Worm (Caenorhabditis elegans) whole organism, late embryonic: ENCODE measurements around the gene acs-20.
A peak's percentile ranks its signal among the peaks of the same experiment; 100 is the strongest.

ENCODE experiments used
- C38D4.7 ChIP-seq: fragments of 200-800 bp; sonication (Bioruptor generic); optimal IDR thresholded peaks from 2 replicates; lab custom pipeline; 2018; ENCODE audit warnings: mild to moderate bottlenecking, missing genetic modification characterization, moderate library complexity, missing compliant biosample characterization
- K09A11.1 ChIP-seq: sonication (generic microtip); optimal IDR thresholded peaks from 2 replicates; lab custom pipeline; 2017; ENCODE audit warnings: antibody characterized with exemption, mild to moderate bottlenecking, missing genetic modification characterization, missing compliant biosample characterization; ENCODE audit not compliant: insufficient read depth
- Y22D7AL.16 ChIP-seq: sonication (generic microtip); optimal IDR thresholded peaks from 2 replicates; lab custom pipeline; 2016; ENCODE audit warnings: missing genetic modification characterization, missing compliant biosample characterization
- ahr-1 ChIP-seq: sonication (generic microtip); optimal IDR thresholded peaks from 2 replicates; lab custom pipeline; 2016; ENCODE audit warnings: missing genetic modification characterization, missing compliant biosample characterization
- ama-1 ChIP-seq: fragments of 150-350 bp; optimal IDR thresholded peaks from 2 replicates; lab custom pipeline; 2014
- ceh-14 ChIP-seq: sonication (generic microtip); optimal IDR thresholded peaks from 2 replicates; lab custom pipeline; 2016; ENCODE audit warnings: missing genotype, missing genetic modification characterization, missing compliant biosample characterization
- ceh-19 ChIP-seq: fragments of 200-800 bp; sonication (Bioruptor generic); optimal IDR thresholded peaks from 2 replicates; lab custom pipeline; 2018; ENCODE audit warnings: mild to moderate bottlenecking, missing genetic modification characterization, missing compliant biosample characterization
- ceh-22 ChIP-seq: sonication (generic microtip); optimal IDR thresholded peaks from 2 replicates; lab custom pipeline; 2017; ENCODE audit warnings: missing biosample characterization, missing genetic modification characterization
- ceh-24 ChIP-seq: sonication (generic microtip); optimal IDR thresholded peaks from 2 replicates; lab custom pipeline; 2016; ENCODE audit warnings: mild to moderate bottlenecking, missing genetic modification characterization, missing compliant biosample characterization
- ceh-30 ChIP-seq: fragments of 150-350 bp; optimal IDR thresholded peaks from 2 replicates; lab custom pipeline; 2014; ENCODE audit warnings: missing biosample characterization, missing genetic modification characterization
- ceh-31 ChIP-seq: sonication (generic microtip); optimal IDR thresholded peaks from 2 replicates; lab custom pipeline; 2016; ENCODE audit warnings: missing genetic modification characterization, missing compliant biosample characterization
- ceh-34 ChIP-seq: sonication (generic microtip); optimal IDR thresholded peaks from 2 replicates; lab custom pipeline; 2016; ENCODE audit warnings: mild to moderate bottlenecking, missing genetic modification characterization, missing compliant biosample characterization
- ceh-48 ChIP-seq: sonication (generic microtip); optimal IDR thresholded peaks from 2 replicates; lab custom pipeline; 2016; ENCODE audit warnings: missing genetic modification characterization, inconsistent platforms, missing compliant biosample characterization
- ceh-9 ChIP-seq: sonication (generic microtip); optimal IDR thresholded peaks from 2 replicates; lab custom pipeline; 2016; ENCODE audit warnings: mild to moderate bottlenecking, missing genetic modification characterization, inconsistent platforms, missing compliant biosample characterization
- che-1 ChIP-seq: sonication (generic microtip); optimal IDR thresholded peaks from 2 replicates; lab custom pipeline; 2016; ENCODE audit warnings: mild to moderate bottlenecking, missing genetic modification characterization, missing compliant biosample characterization
- dve-1 ChIP-seq: sonication (generic microtip); optimal IDR thresholded peaks from 2 replicates; lab custom pipeline; 2017; ENCODE audit warnings: antibody characterized with exemption, mild to moderate bottlenecking, missing genetic modification characterization, missing compliant biosample characterization
- hlh-13 ChIP-seq: fragments of 200-800 bp; sonication (Bioruptor generic); optimal IDR thresholded peaks from 2 replicates; lab custom pipeline; 2018; ENCODE audit warnings: mild to moderate bottlenecking, missing genetic modification characterization, missing compliant biosample characterization
- hlh-15 ChIP-seq: sonication (generic microtip); optimal IDR thresholded peaks from 2 replicates; lab custom pipeline; 2016; ENCODE audit warnings: missing genetic modification characterization, missing compliant biosample characterization
- hlh-6 ChIP-seq: sonication (generic microtip); optimal IDR thresholded peaks from 2 replicates; lab custom pipeline; 2016; ENCODE audit warnings: missing genotype, missing genetic modification characterization, missing compliant biosample characterization
- madf-2 ChIP-seq: sonication (generic microtip); optimal IDR thresholded peaks from 2 replicates; lab custom pipeline; 2017; ENCODE audit warnings: missing genetic modification characterization, missing compliant biosample characterization
- nhr-232 ChIP-seq: sonication (generic microtip); optimal IDR thresholded peaks from 2 replicates; lab custom pipeline; 2016; ENCODE audit warnings: missing genetic modification characterization, missing compliant biosample characterization
- pat-9 ChIP-seq: fragments of 200-800 bp; sonication (Bioruptor generic); optimal IDR thresholded peaks from 2 replicates; lab custom pipeline; 2018; ENCODE audit warnings: mild to moderate bottlenecking, missing genetic modification characterization, moderate library complexity, missing compliant biosample characterization
- pax-1 ChIP-seq: fragments of 150-350 bp; optimal IDR thresholded peaks from 2 replicates; lab custom pipeline; 2014; ENCODE audit warnings: missing biosample characterization, missing genetic modification characterization
- pha-2 ChIP-seq: sonication (generic microtip); optimal IDR thresholded peaks from 2 replicates; lab custom pipeline; 2017; ENCODE audit warnings: mild to moderate bottlenecking, missing genetic modification characterization, missing compliant biosample characterization
- rnt-1 ChIP-seq: sonication (generic microtip); optimal IDR thresholded peaks from 2 replicates; lab custom pipeline; 2016; ENCODE audit warnings: missing genetic modification characterization, missing compliant biosample characterization
- sox-2 ChIP-seq: fragments of 200-800 bp; sonication (Bioruptor generic); IDR thresholded peaks from 2 replicates; pipeline ENCODE4 v1.3.6; 2022; ENCODE audit warnings: missing genetic modification reagents, missing genetic modification characterization, missing compliant biosample characterization
- sox-4 ChIP-seq: sonication (generic microtip); optimal IDR thresholded peaks from 2 replicates; lab custom pipeline; 2017; ENCODE audit warnings: mild to moderate bottlenecking, missing genetic modification characterization, inconsistent platforms, missing compliant biosample characterization
- syd-9 ChIP-seq: sonication (generic microtip); optimal IDR thresholded peaks from 2 replicates; lab custom pipeline; 2016; ENCODE audit warnings: mild to moderate bottlenecking, missing genetic modification characterization, moderate library complexity, missing compliant biosample characterization
- unc-3 ChIP-seq, 2 experiments: fragments of 200-800 bp in 1 of 2; sonication (Bioruptor generic) in 1 of 2; sonication (generic microtip) in 1 of 2; conservative IDR thresholded peaks in 1 of 2; optimal IDR thresholded peaks in 1 of 2; 2 replicates each; pipeline versions ENCODE4 v1.3.6 to Lab custom; 2016 to 2022; ENCODE audit warnings: missing compliant biosample characterization in 2 of 2, missing genetic modification characterization in 2 of 2, missing genetic modification reagents in 1 of 2
- unc-42 ChIP-seq: sonication (generic microtip); optimal IDR thresholded peaks from 2 replicates; lab custom pipeline; 2016; ENCODE audit warnings: missing genotype, missing genetic modification characterization, missing compliant biosample characterization
- unc-55 ChIP-seq: sonication (generic microtip); optimal IDR thresholded peaks from 2 replicates; lab custom pipeline; 2017; ENCODE audit warnings: missing biosample characterization, missing genetic modification reagents, missing genetic modification characterization

acs-20 gene

ce11 chrIV:12417536-12418195, 19.2 kb upstream of the acs-20 start, which contains the start of gene F08G5.3 (continued):
- TF ChIP-seq ceh-19 (GFP tag; lab: Kevin White, UChicago) (peak; percentile 22), hlh-15 (tag; lab: Kevin White, UChicago) (no peak)

DNA sequence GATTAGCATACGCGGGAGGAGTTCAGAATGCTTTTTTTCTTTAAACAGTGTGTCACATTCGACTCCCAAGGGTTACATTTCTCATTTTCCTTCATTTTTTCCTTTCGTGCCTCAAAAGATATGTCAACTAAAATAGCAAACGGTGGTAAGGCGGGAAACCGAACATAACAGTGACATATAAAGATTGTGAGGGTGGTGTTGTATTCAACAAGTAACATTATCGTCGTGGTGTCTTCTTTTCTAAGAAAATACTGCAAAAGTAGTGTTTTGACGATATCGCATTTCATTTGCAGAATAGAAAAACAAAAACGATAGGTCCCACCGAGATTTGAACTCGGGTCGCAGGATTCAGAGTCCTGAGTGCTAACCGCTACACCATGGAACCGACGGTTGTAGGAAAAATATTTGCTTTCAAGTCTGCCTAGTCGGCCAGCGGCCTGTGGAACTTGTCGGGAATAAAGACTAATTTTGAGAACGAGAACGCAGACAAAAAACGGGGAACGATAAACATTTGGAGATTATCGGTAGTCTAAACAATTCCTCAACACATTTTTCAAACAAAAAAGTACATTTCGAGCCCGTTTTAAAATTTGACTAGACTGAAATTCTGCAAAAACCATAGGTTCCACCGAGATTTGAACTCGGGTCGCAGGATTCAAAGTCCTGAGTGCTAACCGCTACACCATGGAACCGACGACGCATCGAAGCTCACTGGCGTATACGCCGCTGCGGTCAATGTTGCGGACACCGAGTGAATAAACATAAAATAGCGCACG, 18.3 kb upstream of the acs-20 start:
- TF ChIP-seq hlh-13 (GFP tag; lab: Kevin White, UChicago), result peak; percentile 31
- TF ChIP-seq sox-2 (GFP tag; lab: Robert Waterston, UW), result no peak
- TF ChIP-seq nhr-232 (tag; lab: Kevin White, UChicago), result peak; percentile 8
- TF ChIP-seq ceh-19 (GFP tag; lab: Kevin White, UChicago), result peak; percentile 46
- TF ChIP-seq hlh-6 (tag; lab: Kevin White, UChicago), result peak; percentile 44
- no peak for TF ChIP-seq madf-2
- no peak for TF ChIP-seq ceh-14 (tag; lab: Kevin White, UChicago)
- peak; percentile 22 for TF ChIP-seq dve-1 (tag; lab: Kevin White, UChicago)
- TF ChIP-seq che-1 (tag; lab: Kevin White, UChicago), result peak; percentile 34
- peak; percentile 40 for TF ChIP-seq C38D4.7
- TF ChIP-seq, all 69 proteins: peak for 7

ce11 chrIV:12414601-12415000, 16.1 kb upstream of the acs-20 start:
- no peak for TF ChIP-seq sox-2 (GFP tag; lab: Robert Waterston, UW)
- TF ChIP-seq pax-1 (tag; lab: Kevin White, UChicago), result no peak
- TF ChIP-seq ceh-31 (tag; lab: Kevin White, UChicago), result no peak
- no peak for TF ChIP-seq hlh-15 (tag; lab: Kevin White, UChicago)
- no peak for TF ChIP-seq syd-9
- no peak for TF ChIP-seq ceh-34 (tag; lab: Kevin White, UChicago)
- no peak for TF ChIP-seq nhr-232 (tag; lab: Kevin White, UChicago)
- TF ChIP-seq dve-1 (tag; lab: Kevin White, UChicago), result no peak
- TF ChIP-seq ceh-48 (tag; lab: Kevin White, UChicago), result no peak
- TF ChIP-seq unc-42 (tag; lab: Kevin White, UChicago), result no peak
- TF ChIP-seq ahr-1 (tag; lab: Kevin White, UChicago), result no peak
- no peak for TF ChIP-seq unc-55 (GFP tag; lab: Kevin White, UChicago)
- TF ChIP-seq ceh-9 (tag; lab: Kevin White, UChicago), result no peak
- TF ChIP-seq sox-4 (tag; lab: Kevin White, UChicago), result no peak

- no peak for TF ChIP-seq sox-2 (GFP tag; lab: Robert Waterston, UW)
- no peak for TF ChIP-seq unc-3 (GFP tag; conservative IDR thresholded peaks at IDR 0.05; lab: Robert Waterston, UW)
- TF ChIP-seq unc-3 (tag; optimal IDR thresholded peaks at IDR 0.05; lab: Kevin White, UChicago), result no peak
- TF ChIP-seq Y22D7AL.16 (tag; lab: Kevin White, UChicago), result no peak
- no peak for TF ChIP-seq ceh-22
- no peak for TF ChIP-seq ceh-19 (GFP tag; lab: Kevin White, UChicago)
- no peak for TF ChIP-seq che-1 (tag; lab: Kevin White, UChicago)
- no peak for TF ChIP-seq rnt-1 (tag; lab: Kevin White, UChicago)
- TF ChIP-seq sox-4 (tag; lab: Kevin White, UChicago), result no peak
- TF ChIP-seq nhr-232 (tag; lab: Kevin White, UChicago), result no peak
- TF ChIP-seq ceh-14 (tag; lab: Kevin White, UChicago), result no peak
- TF ChIP-seq K09A11.1, result no peak
- no peak for TF ChIP-seq unc-42 (tag; lab: Kevin White, UChicago)
- TF ChIP-seq pha-2 (tag; lab: Kevin White, UChicago), result no peak
- TF ChIP-seq dve-1 (tag; lab: Kevin White, UChicago), result no peak
- TF ChIP-seq pat-9, result no peak
- TF ChIP-seq ceh-24 (tag; lab: Kevin White, UChicago), result no peak
- TF ChIP-seq ceh-30 (tag; lab: Kevin White, UChicago), result no peak
- no peak for TF ChIP-seq ama-1 (lab: Kevin White, UChicago)
- TF ChIP-seq ahr-1 (tag; lab: Kevin White, UChicago), result no peak
Observed at ce11 chrIV:12410167-12410566, 11.7 kb upstream of the acs-20 start, which contains the start of gene acl-13. Gene acl-13, plus strand, starts transcription at chrIV:12410467.
